Worm (Caenorhabditis elegans): ENCODE results near the gene K01B6.3.

K01B6.3 gene

ce11 chrIII:9270183-9270582 lies 29.8 kb upstream of the K01B6.3 start:
- TF ChIP-seq unc-55 (GFP tag; optimal IDR thresholded peaks at IDR 0.05) (peak; percentile 69), mbf-1 (tag; optimal IDR thresholded peaks at IDR 0.05) (no peak), F13H6.1 (tag; optimal IDR thresholded peaks at IDR 0.05) (peak; percentile 2), nhr-237 (tag; optimal IDR thresholded peaks at IDR 0.05) (no peak), sma-9 (GFP tag; optimal IDR thresholded peaks at IDR 0.05) (peak; percentile 21), sma-9 (tag; optimal IDR thresholded peaks at IDR 0.05) (no peak), zag-1 (tag; optimal IDR thresholded peaks at IDR 0.05) (peak; percentile 36), ztf-4 (tag; optimal IDR thresholded peaks at IDR 0.05) (no peak), fos-1 (tag; optimal IDR thresholded peaks at IDR 0.05) (peak; percentile 21), mab-5 (tag; optimal IDR thresholded peaks at IDR 0.05) (peak; percentile 40)

ce11 chrIII:9271389-9271918 lies 28.6 kb upstream of the K01B6.3 start:
- TF ChIP-seq alr-1 (tag; optimal IDR thresholded peaks at IDR 0.05) (no peak), unc-55 (GFP tag; optimal IDR thresholded peaks at IDR 0.05) (no peak), mdl-1 (tag; optimal IDR thresholded peaks at IDR 0.05) (no peak), sma-9 (GFP tag; optimal IDR thresholded peaks at IDR 0.05) (peak; percentile 22), sma-9 (tag; optimal IDR thresholded peaks at IDR 0.05) (no peak), crh-2 (tag; optimal IDR thresholded peaks at IDR 0.05) (no peak), sem-4 (tag; optimal IDR thresholded peaks at IDR 0.05) (peak; percentile 61), Y55F3AM.14 (GFP tag; optimal IDR thresholded peaks at IDR 0.05) (no peak), mab-5 (tag; optimal IDR thresholded peaks at IDR 0.05) (no peak), nhr-25 (tag; optimal IDR thresholded peaks at IDR 0.05) (no peak), lin-11 (tag; optimal IDR thresholded peaks at IDR 0.05) (no peak), nhr-21 (tag; optimal IDR thresholded peaks at IDR 0.05) (no peak), ceh-16 (tag; optimal IDR thresholded peaks at IDR 0.05) (no peak), nhr-6 (tag; optimal IDR thresholded peaks at IDR 0.05) (no peak), ztf-11 (tag; optimal IDR thresholded peaks at IDR 0.05) (no peak), zag-1 (tag; optimal IDR thresholded peaks at IDR 0.05) (peak; percentile 73), C34F6.9 (tag; optimal IDR thresholded peaks at IDR 0.05) (peak; percentile 10), lin-39 (tag; optimal IDR thresholded peaks at IDR 0.05) (no peak)

- TF ChIP-seq crh-2 (tag; optimal IDR thresholded peaks at IDR 0.05) (no peak), lsy-2 (tag; optimal IDR thresholded peaks at IDR 0.05) (peak in 1 of 2 experiments; percentile 16), nhr-129 (tag; optimal IDR thresholded peaks at IDR 0.05) (no peak), fos-1 (tag; optimal IDR thresholded peaks at IDR 0.05) (no peak), nhr-10 (tag; optimal IDR thresholded peaks at IDR 0.05) (no peak), ztf-4 (tag; optimal IDR thresholded peaks at IDR 0.05) (no peak), nhr-237 (tag; optimal IDR thresholded peaks at IDR 0.05) (no peak), C34F6.9 (tag; optimal IDR thresholded peaks at IDR 0.05) (peak; percentile 46), unc-55 (GFP tag; optimal IDR thresholded peaks at IDR 0.05) (peak; percentile 22)
Measured at ce11 chrIII:9272107-9272506, 27.9 kb upstream of the K01B6.3 start.

- TF ChIP-seq fos-1 (tag; optimal IDR thresholded peaks at IDR 0.05) (peak; percentile 16), blmp-1 (tag; optimal IDR thresholded peaks at IDR 0.05; ENCODE audit: insufficient read depth) (peak; percentile 58), nhr-23 (tag; optimal IDR thresholded peaks at IDR 0.05) (no peak), lsy-2 (tag; optimal IDR thresholded peaks at IDR 0.05) (no peak)
Measured at ce11 chrIII:9277803-9278202, 22.2 kb upstream of the K01B6.3 start.

ce11 chrIII:9281480-9281879 lies 18.5 kb upstream of the K01B6.3 start, which contains the start of gene fozi-1:
Gene fozi-1 (plus strand): TSS chrIII:9281780.
- no peak for TF ChIP-seq R02D3.7 (tag; optimal IDR thresholded peaks at IDR 0.05)
- no peak for TF ChIP-seq Y55F3AM.14 (GFP tag; optimal IDR thresholded peaks at IDR 0.05)
- no peak for TF ChIP-seq nhr-21 (tag; optimal IDR thresholded peaks at IDR 0.05)
- TF ChIP-seq nhr-25 (tag; optimal IDR thresholded peaks at IDR 0.05) = no peak
- no peak for TF ChIP-seq nhr-11 (tag; optimal IDR thresholded peaks at IDR 0.05)
- no peak for TF ChIP-seq ztf-1 (GFP tag; conservative IDR thresholded peaks at IDR 0.05)
- no peak for TF ChIP-seq nhr-23 (tag; optimal IDR thresholded peaks at IDR 0.05)
- TF ChIP-seq nhr-12 (tag; optimal IDR thresholded peaks at IDR 0.05) = no peak
- no peak for TF ChIP-seq ztf-11 (tag; optimal IDR thresholded peaks at IDR 0.05)
- no peak for TF ChIP-seq snpc-4 (tag; optimal IDR thresholded peaks at IDR 0.05)
- TF ChIP-seq lin-13 (GFP tag; optimal IDR thresholded peaks at IDR 0.05) = no peak
- TF ChIP-seq crh-2 (tag; optimal IDR thresholded peaks at IDR 0.05) = no peak
- TF ChIP-seq lin-11 (tag; optimal IDR thresholded peaks at IDR 0.05) = no peak
